Worm (Caenorhabditis elegans) whole organism, L4 larva: ENCODE data around the gene secs-1.
A peak's percentile ranks its signal among the peaks of the same experiment; 100 is the strongest.

Experiments
- F49E8.2 ChIP-seq: sonication (generic microtip); optimal IDR thresholded peaks from 2 replicates; lab custom pipeline; 2016; ENCODE audit warnings: missing compliant biosample characterization, mild to moderate bottlenecking, missing genetic modification characterization, borderline replicate concordance
- R02D3.7 ChIP-seq: fragments of 150-350 bp; sonication (generic microtip); optimal IDR thresholded peaks from 3 replicates; lab custom pipeline; 2014; ENCODE audit warnings: missing biosample characterization, missing genetic modification characterization
- Y105C5A.15 ChIP-seq: fragments of 200-800 bp; sonication (Bioruptor generic); IDR thresholded peaks from 2 replicates; pipeline ENCODE4 v1.3.6; 2022; ENCODE audit warnings: missing genetic modification characterization, missing compliant biosample characterization
- Y48G9A.11 ChIP-seq: fragments of 200-800 bp; sonication (Bioruptor generic); IDR thresholded peaks from 2 replicates; pipeline ENCODE4 v1.3.6; 2022; ENCODE audit warnings: missing genetic modification reagents, missing genetic modification characterization, missing compliant biosample characterization
- ZK337.2 ChIP-seq: fragments of 200-800 bp; sonication (Bioruptor generic); IDR thresholded peaks from 2 replicates; pipeline ENCODE4 v1.3.6; 2022; ENCODE audit warnings: missing genetic modification reagents, missing genetic modification characterization, missing compliant biosample characterization
- ama-1 ChIP-seq: fragments of 150-350 bp; optimal IDR thresholded peaks from 2 replicates; lab custom pipeline; 2014; ENCODE audit warnings: inconsistent platforms, mixed read lengths
- arid-1 ChIP-seq: fragments of 200-800 bp; sonication (Bioruptor generic); conservative IDR thresholded peaks from 2 replicates; pipeline ENCODE4 v1.3.6; 2022; ENCODE audit warnings: missing genetic modification reagents, missing genetic modification characterization, missing compliant biosample characterization
- ceh-62 ChIP-seq: sonication (generic microtip); optimal IDR thresholded peaks from 2 replicates; lab custom pipeline; 2017; ENCODE audit warnings: missing biosample characterization, missing genetic modification characterization
- ceh-82 ChIP-seq: sonication (generic microtip); optimal IDR thresholded peaks from 2 replicates; lab custom pipeline; 2017; ENCODE audit warnings: missing biosample characterization, missing genetic modification characterization
- ces-1 ChIP-seq: fragments of 150-350 bp; sonication (generic microtip); optimal IDR thresholded peaks from 4 replicates; lab custom pipeline; 2014; ENCODE audit warnings: missing biosample characterization, missing genetic modification reagents, missing genetic modification characterization
- ctbp-1 ChIP-seq: fragments of 200-800 bp; sonication (Bioruptor generic); IDR thresholded peaks from 2 replicates; pipeline ENCODE4 v1.3.6; 2022; ENCODE audit warnings: missing genetic modification reagents, missing genetic modification characterization, missing compliant biosample characterization
- daf-16 ChIP-seq, 3 experiments: sonication (generic microtip); optimal IDR thresholded peaks; 2 replicates each; lab custom pipeline; 2016 to 2017; ENCODE audit warnings: missing genetic modification characterization in 3 of 3, missing genetic modification reagents in 3 of 3, mild to moderate bottlenecking in 2 of 3, missing compliant biosample characterization in 2 of 3, missing biosample characterization in 1 of 3, moderate library complexity in 1 of 3
- dmd-6 ChIP-seq: fragments of 200-800 bp; sonication (Bioruptor generic); IDR thresholded peaks from 2 replicates; pipeline ENCODE4 v1.3.6; 2022; ENCODE audit warnings: missing genetic modification reagents, missing genetic modification characterization, missing compliant biosample characterization
- dpl-1 ChIP-seq: fragments of 150-350 bp; optimal IDR thresholded peaks from 2 replicates; lab custom pipeline; 2014; ENCODE audit warnings: missing biosample characterization, missing genetic modification reagents, missing genetic modification characterization
- fkh-10 ChIP-seq: fragments of 150-350 bp; optimal IDR thresholded peaks from 2 replicates; lab custom pipeline; 2014; ENCODE audit warnings: missing biosample characterization, missing genetic modification reagents, missing genetic modification characterization
- hlh-30 ChIP-seq: sonication (generic microtip); optimal IDR thresholded peaks from 2 replicates; lab custom pipeline; 2017; ENCODE audit warnings: antibody characterized with exemption, mild to moderate bottlenecking, missing genetic modification characterization, missing compliant biosample characterization; ENCODE audit not compliant: insufficient read depth
- lim-7 ChIP-seq: fragments of 200-800 bp; sonication (Bioruptor generic); IDR thresholded peaks from 2 replicates; pipeline ENCODE4 v1.3.6; 2022; ENCODE audit warnings: missing genetic modification characterization, missing compliant biosample characterization
- lin-38 ChIP-seq: fragments of 200-800 bp; sonication (Bioruptor generic); IDR thresholded peaks from 2 replicates; pipeline ENCODE4 v1.3.6; 2022; ENCODE audit warnings: missing genetic modification reagents, missing genetic modification characterization, missing compliant biosample characterization
- lir-3 ChIP-seq: sonication (generic microtip); optimal IDR thresholded peaks from 2 replicates; lab custom pipeline; 2016; ENCODE audit warnings: mild to moderate bottlenecking, missing genetic modification characterization, missing compliant biosample characterization
- lsy-2 ChIP-seq, 2 experiments: fragments of 150-350 bp in 1 of 2; sonication (generic microtip) in 1 of 2; optimal IDR thresholded peaks; 2 replicates each; lab custom pipeline; 2014 to 2017; ENCODE audit warnings: missing biosample characterization in 2 of 2, missing genetic modification characterization in 2 of 2
- mes-2 ChIP-seq: sonication (generic microtip); optimal IDR thresholded peaks from 2 replicates; lab custom pipeline; 2016; ENCODE audit warnings: missing genotype, mild to moderate bottlenecking, missing genetic modification characterization, missing compliant biosample characterization; ENCODE audit not compliant: poor library complexity, severe bottlenecking
- nhr-237 ChIP-seq: sonication (generic microtip); optimal IDR thresholded peaks from 2 replicates; lab custom pipeline; 2017; ENCODE audit warnings: missing biosample characterization, missing genetic modification characterization
- nhr-28 ChIP-seq: fragments of 150-350 bp; optimal IDR thresholded peaks from 2 replicates; lab custom pipeline; 2014; ENCODE audit warnings: missing biosample characterization, missing genetic modification characterization
- nhr-41 ChIP-seq: fragments of 200-800 bp; sonication (Bioruptor generic); IDR thresholded peaks from 2 replicates; pipeline ENCODE4 v1.3.6; 2022; ENCODE audit warnings: missing genetic modification reagents, missing genetic modification characterization, missing compliant biosample characterization
- nhr-6 ChIP-seq: fragments of 150-350 bp; optimal IDR thresholded peaks from 2 replicates; lab custom pipeline; 2014; ENCODE audit warnings: missing biosample characterization, missing genetic modification characterization
- sdz-12 ChIP-seq: fragments of 200-800 bp; sonication (Bioruptor generic); optimal IDR thresholded peaks from 2 replicates; lab custom pipeline; 2018; ENCODE audit warnings: mild to moderate bottlenecking, missing genetic modification characterization, missing compliant biosample characterization
- set-16 ChIP-seq: fragments of 200-800 bp; sonication (Bioruptor generic); IDR thresholded peaks from 2 replicates; pipeline ENCODE4 v1.3.6; 2022; ENCODE audit warnings: missing genetic modification reagents, missing genetic modification characterization, missing compliant biosample characterization
- snpc-1.2 ChIP-seq: fragments of 200-800 bp; sonication (Bioruptor generic); IDR thresholded peaks from 2 replicates; pipeline ENCODE4 v1.3.6; 2022; ENCODE audit warnings: missing genetic modification reagents, missing genetic modification characterization, missing compliant biosample characterization
- spr-3 ChIP-seq: fragments of 200-800 bp; sonication (Bioruptor generic); optimal IDR thresholded peaks from 2 replicates; lab custom pipeline; 2018; ENCODE audit warnings: mild to moderate bottlenecking, missing genetic modification characterization, missing compliant biosample characterization
- unc-130 ChIP-seq: sonication (generic microtip); optimal IDR thresholded peaks from 2 replicates; lab custom pipeline; 2016; ENCODE audit warnings: missing genetic modification reagents, missing genetic modification characterization, missing compliant biosample characterization
- unc-62 ChIP-seq, 3 experiments: fragments of 150-350 bp in 1 of 3; sonication (generic microtip); optimal IDR thresholded peaks in 2 of 3; peaks in 1 of 3; 1 replicate in 1 of 3; 2 replicates in 2 of 3; lab custom pipeline; 2014 to 2017; ENCODE audit warnings: missing biosample characterization in 3 of 3, missing genetic modification characterization in 3 of 3, missing genetic modification reagents in 3 of 3, missing genotype in 1 of 3
- vab-7 ChIP-seq: fragments of 200-800 bp; sonication (Bioruptor generic); IDR thresholded peaks from 2 replicates; pipeline ENCODE4 v1.3.6; 2022; ENCODE audit warnings: missing genetic modification reagents, missing genetic modification characterization, missing compliant biosample characterization
- zfp-2 ChIP-seq: sonication (generic microtip); optimal IDR thresholded peaks from 2 replicates; lab custom pipeline; 2016; ENCODE audit warnings: mild to moderate bottlenecking, missing genetic modification characterization, missing compliant biosample characterization

Gene secs-1

DNA sequence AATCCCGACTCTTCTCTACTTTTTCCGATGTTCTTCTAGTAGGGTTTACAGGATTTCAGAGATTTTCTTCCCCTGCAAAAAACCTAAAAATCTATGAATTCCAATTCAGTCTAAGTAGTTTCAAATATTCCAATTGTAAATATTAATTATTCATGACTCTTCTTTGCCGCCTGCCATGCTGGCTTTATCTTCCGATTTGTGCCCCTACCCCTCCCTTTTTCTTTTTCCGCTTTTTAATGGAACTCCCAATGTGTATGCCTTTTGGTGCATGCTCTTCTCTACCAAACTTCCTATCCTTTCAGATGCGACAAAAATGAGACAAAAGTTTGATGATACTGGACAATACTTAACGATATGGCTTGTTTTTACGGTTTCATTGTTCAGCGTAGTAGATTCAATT is 20.4 kb upstream of the secs-1 start, which contains the start of gene nrx-1:
nrx-1 (plus strand) TSS at position 301 of the 400 bp plus-strand sequence.
- no peak for TF ChIP-seq spr-3
- no peak for TF ChIP-seq dmd-6
- no peak for TF ChIP-seq ama-1 (lab: Kevin White, UChicago)
- no peak for TF ChIP-seq ZK337.2 (GFP tag; lab: Robert Waterston, UW)
- no peak for TF ChIP-seq snpc-1.2

DNA sequence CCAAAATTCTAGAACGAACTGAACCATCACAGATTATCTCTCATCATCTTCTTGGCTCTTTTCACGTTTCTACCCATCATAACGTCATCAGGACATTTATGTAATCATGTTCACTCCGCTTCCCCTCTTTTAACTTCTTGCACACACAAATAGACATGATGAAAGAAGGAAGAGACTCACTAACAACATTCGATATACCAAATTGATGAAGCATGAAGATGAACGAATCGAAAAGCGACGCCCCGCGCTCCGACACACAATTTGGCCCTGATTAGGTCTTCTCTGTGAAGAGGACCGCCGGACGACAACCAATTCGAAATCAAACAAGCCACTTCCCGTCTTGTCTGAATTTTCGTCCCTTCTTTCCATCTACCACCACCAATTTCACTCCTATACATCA is 14.2 kb upstream of the secs-1 start:
- no peak for TF ChIP-seq lir-3
- TF ChIP-seq ces-1 (GFP tag; lab: Kevin White, UChicago): peak; percentile 48

DNA sequence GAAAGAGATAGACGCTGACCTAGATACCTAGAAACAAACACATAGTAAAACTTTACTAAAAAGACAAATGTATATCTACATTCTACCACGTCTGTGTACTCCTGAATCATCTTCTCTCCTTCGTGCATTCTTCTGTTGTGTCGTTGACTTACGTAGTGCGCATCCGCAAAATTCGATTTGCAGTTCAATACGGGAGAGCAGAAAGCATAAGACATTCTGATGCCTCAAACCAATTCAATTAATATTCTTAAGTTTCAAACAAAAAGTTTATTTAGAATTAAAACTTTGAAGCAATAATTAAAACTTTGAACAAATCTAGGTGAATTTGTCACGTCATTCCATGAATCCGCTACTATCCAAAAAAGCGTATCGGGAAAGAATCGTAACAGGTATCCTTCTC is 12.6 kb upstream of the secs-1 start:
- TF ChIP-seq zfp-2 (tag; lab: Kevin White, UChicago) (no peak), ctbp-1 (GFP tag; lab: Robert Waterston, UW) (0 out of 2 replicates have a peak, but pooled peaks have one; percentile 25), sdz-12 (GFP tag; lab: Kevin White, UChicago) (no peak), lin-38 (GFP tag; lab: Robert Waterston, UW) (no peak), ces-1 (GFP tag; lab: Kevin White, UChicago) (peak; percentile 71), lim-7 (GFP tag; lab: Robert Waterston, UW) (no peak), lsy-2 (tag; optimal IDR thresholded peaks at IDR 0.05; lab: Kevin White, UChicago) (no peak), fkh-10 (GFP tag; lab: Kevin White, UChicago) (no peak), nhr-237 (tag; lab: Kevin White, UChicago) (no peak), nhr-28 (tag; lab: Kevin White, UChicago) (no peak)

ce11 chrV:10814333-10814732 is 10.1 kb upstream of the secs-1 start:
- TF ChIP-seq set-16 (GFP tag; lab: Robert Waterston, UW): no peak
- TF ChIP-seq ctbp-1 (GFP tag; lab: Robert Waterston, UW): no peak
- TF ChIP-seq ceh-62: no peak
- TF ChIP-seq Y105C5A.15 (GFP tag; lab: Robert Waterston, UW): no peak
- no peak for TF ChIP-seq vab-7 (GFP tag; lab: Robert Waterston, UW)
- peak in 1 of 2 experiments; percentile 91 for TF ChIP-seq unc-62 (GFP tag; optimal IDR thresholded peaks at IDR 0.05 in 1 of 2; lab: Kevin White, UChicago)
- no peak for TF ChIP-seq unc-62 (tag; optimal IDR thresholded peaks at IDR 0.05; lab: Kevin White, UChicago)
- no peak for TF ChIP-seq arid-1 (GFP tag; lab: Robert Waterston, UW)
- TF ChIP-seq daf-16 (GFP tag; optimal IDR thresholded peaks at IDR 0.05; lab: Kevin White, UChicago): no peak
- no peak for TF ChIP-seq daf-16 (tag; optimal IDR thresholded peaks at IDR 0.05; lab: Kevin White, UChicago)
- TF ChIP-seq, all 104 proteins: peak for 1

DNA sequence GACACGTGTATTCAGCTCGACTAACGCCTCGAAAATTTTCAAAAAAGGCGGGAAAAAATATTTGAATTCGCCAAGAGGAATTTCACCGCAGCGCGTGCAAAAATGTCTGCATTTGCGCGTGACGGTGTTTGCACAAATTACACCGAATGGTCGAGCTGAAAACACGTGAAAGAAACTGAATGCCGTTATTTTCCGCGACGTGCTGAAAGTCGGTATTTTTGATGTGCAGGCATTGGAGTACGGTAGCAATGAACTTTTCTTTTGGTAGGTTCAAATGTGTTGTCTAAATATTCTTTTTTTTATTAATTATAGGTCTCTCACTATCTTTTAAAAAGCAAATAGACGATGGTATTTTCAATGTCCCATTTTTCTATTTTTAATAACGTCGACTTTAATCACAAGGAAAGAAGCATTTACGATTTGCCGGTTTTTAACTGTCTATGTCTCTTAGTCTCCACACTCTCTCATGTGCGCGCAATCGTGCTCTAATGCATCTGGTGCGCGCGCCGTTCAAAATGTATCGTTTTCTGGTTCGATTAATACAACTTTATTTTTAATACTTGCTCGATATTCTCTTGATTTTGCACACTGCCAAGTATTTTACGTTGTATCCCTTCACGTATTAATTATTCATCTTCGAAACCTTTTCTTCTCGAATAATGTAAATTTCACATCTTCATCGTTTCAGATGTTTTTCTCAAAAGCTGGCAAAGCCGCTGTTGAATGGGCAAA is 9.3 kb upstream of the secs-1 start, which contains the start of the genes C29A12.1 and lig-1:
C29A12.1 (minus strand) TSS at position 63 of the 732 bp plus-strand sequence.
lig-1 (plus strand) TSS at position 682 of the 732 bp plus-strand sequence.
- TF ChIP-seq hlh-30 (tag; lab: Kevin White, UChicago) (peak; percentile 61), unc-130 (GFP tag; lab: Kevin White, UChicago) (peak; percentile 37), mes-2 (tag; lab: Kevin White, UChicago) (peak; percentile 66), R02D3.7 (no peak), ama-1 (lab: Kevin White, UChicago) (no peak), ceh-82 (tag; lab: Kevin White, UChicago) (no peak), lin-38 (GFP tag; lab: Robert Waterston, UW) (peak; percentile 86), F49E8.2 (tag; lab: Kevin White, UChicago) (peak; percentile 72), nhr-6 (peak; percentile 63), nhr-41 (GFP tag; lab: Robert Waterston, UW) (no peak), Y48G9A.11 (GFP tag; lab: Robert Waterston, UW) (peak; percentile 44; the same call in 1 of the 2 replicates), dpl-1 (GFP tag; lab: Kevin White, UChicago) (peak; percentile 57)
- TF ChIP-seq, all 104 proteins: peak for 8
